Worm (Caenorhabditis elegans) whole organism, young adult: ENCODE results near the gene best-22.

Experiments
- B0035.1 ChIP-seq: sonication (generic microtip); optimal IDR thresholded peaks from 2 replicates; lab custom pipeline; 2016; ENCODE audit warnings: missing genetic modification characterization, mild to moderate bottlenecking, missing compliant biosample characterization, missing genotype, missing genetic modification reagents
- F23B12.7 ChIP-seq: sonication (generic microtip); optimal IDR thresholded peaks from 2 replicates; lab custom pipeline; 2017; ENCODE audit warnings: missing genetic modification characterization, mild to moderate bottlenecking, missing compliant biosample characterization, antibody characterized with exemption, moderate library complexity; ENCODE audit not compliant: insufficient read depth
- F33H1.4 ChIP-seq: fragments of 200-800 bp; sonication (Bioruptor generic); IDR thresholded peaks from 2 replicates; pipeline ENCODE4 v1.3.6; 2022; ENCODE audit warnings: missing genetic modification reagents, missing genetic modification characterization, missing compliant biosample characterization
- F39B2.1 ChIP-seq: fragments of 200-800 bp; sonication (Bioruptor generic); IDR thresholded peaks from 2 replicates; pipeline ENCODE4 v1.3.6; 2022; ENCODE audit warnings: missing genetic modification reagents, missing genetic modification characterization, missing compliant biosample characterization
- Y53F4B.3 ChIP-seq: fragments of 200-800 bp; sonication (Bioruptor generic); IDR thresholded peaks from 2 replicates; pipeline ENCODE4 v1.3.6; 2022; ENCODE audit warnings: missing genetic modification reagents, missing genetic modification characterization, missing compliant biosample characterization
- Y67H2A.10 ChIP-seq: fragments of 200-800 bp; sonication (Bioruptor generic); conservative IDR thresholded peaks from 2 replicates; pipeline ENCODE4 v1.3.6; 2022; ENCODE audit warnings: missing genetic modification reagents, missing genetic modification characterization, missing compliant biosample characterization
- Y79H2A.3 ChIP-seq: fragments of 200-800 bp; sonication (Bioruptor generic); conservative IDR thresholded peaks from 2 replicates; pipeline ENCODE4 v1.3.6; 2022; ENCODE audit warnings: missing genetic modification reagents, missing genetic modification characterization, missing compliant biosample characterization
- akir-1 ChIP-seq: fragments of 200-800 bp; sonication (Bioruptor generic); optimal IDR thresholded peaks from 2 replicates; lab custom pipeline; 2018; ENCODE audit warnings: mild to moderate bottlenecking, missing genetic modification characterization, moderate library complexity, missing compliant biosample characterization
- atf-7 ChIP-seq: sonication (generic microtip); optimal IDR thresholded peaks from 2 replicates; lab custom pipeline; 2017; ENCODE audit warnings: mild to moderate bottlenecking, missing genetic modification characterization, missing compliant biosample characterization
- athp-1 ChIP-seq: sonication (generic microtip); optimal IDR thresholded peaks from 2 replicates; lab custom pipeline; 2017; ENCODE audit warnings: mild to moderate bottlenecking, missing genetic modification characterization, missing compliant biosample characterization
- attf-5 ChIP-seq: fragments of 200-800 bp; sonication (Bioruptor generic); optimal IDR thresholded peaks from 2 replicates; lab custom pipeline; 2018; ENCODE audit warnings: mild to moderate bottlenecking, missing genetic modification characterization, missing compliant biosample characterization
- bed-1 ChIP-seq: fragments of 200-800 bp; sonication (Bioruptor generic); IDR thresholded peaks from 2 replicates; pipeline ENCODE4 v1.3.6; 2022; ENCODE audit warnings: missing genetic modification reagents, missing genetic modification characterization, missing compliant biosample characterization
- bed-2 ChIP-seq: fragments of 200-800 bp; sonication (Bioruptor generic); IDR thresholded peaks from 2 replicates; pipeline ENCODE4 v1.3.6; 2022; ENCODE audit warnings: missing genetic modification reagents, missing genetic modification characterization, missing compliant biosample characterization
- ccch-3 ChIP-seq: fragments of 200-800 bp; sonication (Bioruptor generic); optimal IDR thresholded peaks from 2 replicates; lab custom pipeline; 2018; ENCODE audit warnings: mild to moderate bottlenecking, missing genetic modification characterization, missing compliant biosample characterization
- cebp-1 ChIP-seq, 2 experiments: fragments of 200-800 bp in 1 of 2; sonication (Bioruptor generic) in 1 of 2; sonication (generic microtip) in 1 of 2; IDR thresholded peaks in 1 of 2; optimal IDR thresholded peaks in 1 of 2; 2 replicates each; pipeline versions ENCODE4 v1.3.6 to Lab custom; 2017 to 2022; ENCODE audit warnings: missing compliant biosample characterization in 2 of 2, missing genetic modification characterization in 2 of 2, mild to moderate bottlenecking in 1 of 2, missing genetic modification reagents in 1 of 2, moderate library complexity in 1 of 2
- dpff-1 ChIP-seq: sonication (generic microtip); optimal IDR thresholded peaks from 2 replicates; lab custom pipeline; 2017; ENCODE audit warnings: mild to moderate bottlenecking, missing genetic modification characterization, missing compliant biosample characterization
- efl-1 ChIP-seq: fragments of 150-350 bp; optimal IDR thresholded peaks from 2 replicates; lab custom pipeline; 2014; ENCODE audit warnings: missing biosample characterization, missing genetic modification reagents, missing genetic modification characterization
- egl-44 ChIP-seq: fragments of 200-800 bp; sonication (Bioruptor generic); IDR thresholded peaks from 2 replicates; pipeline ENCODE4 v1.3.6; 2022; ENCODE audit warnings: missing genetic modification reagents, missing genetic modification characterization, missing compliant biosample characterization
- ekl-4 ChIP-seq: fragments of 200-800 bp; sonication (Bioruptor generic); IDR thresholded peaks from 2 replicates; pipeline ENCODE4 v1.3.6; 2022; ENCODE audit warnings: missing genetic modification reagents, missing genetic modification characterization, missing compliant biosample characterization
- hrde-1 ChIP-seq: sonication (generic microtip); optimal IDR thresholded peaks from 2 replicates; lab custom pipeline; 2016; ENCODE audit warnings: missing genetic modification characterization, mild to moderate bottlenecking, missing compliant biosample characterization, moderate library complexity, missing genotype, missing genetic modification reagents, borderline replicate concordance
- hsf-1 ChIP-seq: fragments of 200-800 bp; sonication (Bioruptor generic); IDR thresholded peaks from 2 replicates; pipeline ENCODE4 v1.3.6; 2022; ENCODE audit warnings: missing genetic modification reagents, missing genetic modification characterization, missing compliant biosample characterization
- let-526 ChIP-seq: fragments of 200-800 bp; sonication (Bioruptor generic); IDR thresholded peaks from 2 replicates; pipeline ENCODE4 v1.3.6; 2022; ENCODE audit warnings: missing genetic modification reagents, missing genetic modification characterization, missing compliant biosample characterization
- lin-54 ChIP-seq: fragments of 200-800 bp; sonication (Bioruptor generic); optimal IDR thresholded peaks from 2 replicates; lab custom pipeline; 2018; ENCODE audit warnings: mild to moderate bottlenecking, missing genetic modification characterization, missing compliant biosample characterization
- lir-1 ChIP-seq: fragments of 200-800 bp; sonication (Bioruptor generic); conservative IDR thresholded peaks from 2 replicates; pipeline ENCODE4 v1.3.6; 2022; ENCODE audit warnings: missing genetic modification reagents, missing genetic modification characterization, missing compliant biosample characterization
- lsl-1 ChIP-seq: fragments of 200-800 bp; sonication (Bioruptor generic); optimal IDR thresholded peaks from 2 replicates; lab custom pipeline; 2018; ENCODE audit warnings: mild to moderate bottlenecking, missing genetic modification characterization, moderate library complexity, missing compliant biosample characterization
- madf-8 ChIP-seq: fragments of 200-800 bp; sonication (Bioruptor generic); conservative IDR thresholded peaks from 2 replicates; pipeline ENCODE4 v1.3.6; 2022; ENCODE audit warnings: missing genetic modification reagents, missing genetic modification characterization, missing compliant biosample characterization
- mcd-1 ChIP-seq: fragments of 200-800 bp; sonication (Bioruptor generic); IDR thresholded peaks from 2 replicates; pipeline ENCODE4 v1.3.6; 2022; ENCODE audit warnings: missing genetic modification reagents, missing genetic modification characterization, missing compliant biosample characterization
- nfyb-1 ChIP-seq: fragments of 200-800 bp; sonication (Bioruptor generic); IDR thresholded peaks from 2 replicates; pipeline ENCODE4 v1.3.6; 2022; ENCODE audit warnings: missing genetic modification reagents, missing genetic modification characterization, missing compliant biosample characterization
- nhr-120 ChIP-seq: fragments of 200-800 bp; sonication (Bioruptor generic); IDR thresholded peaks from 2 replicates; pipeline ENCODE4 v1.3.6; 2022; ENCODE audit warnings: missing genetic modification characterization, missing compliant biosample characterization
- nhr-80 ChIP-seq: sonication (generic microtip); optimal IDR thresholded peaks from 2 replicates; lab custom pipeline; 2016; ENCODE audit warnings: missing genetic modification characterization, missing compliant biosample characterization
- pha-4 ChIP-seq: fragments of 150-350 bp; sonication (generic microtip); optimal IDR thresholded peaks from 2 replicates; lab custom pipeline; 2014; ENCODE audit warnings: missing biosample characterization, missing genetic modification reagents, missing genetic modification characterization
- repo-1 ChIP-seq: sonication (generic microtip); optimal IDR thresholded peaks from 2 replicates; lab custom pipeline; 2017; ENCODE audit warnings: mild to moderate bottlenecking, missing genetic modification characterization, missing compliant biosample characterization
- snpc-1.1 ChIP-seq: sonication (generic microtip); optimal IDR thresholded peaks from 2 replicates; lab custom pipeline; 2017; ENCODE audit warnings: missing genetic modification characterization, mild to moderate bottlenecking, missing compliant biosample characterization, antibody characterized with exemption, moderate library complexity, missing genotype, missing genetic modification reagents; ENCODE audit not compliant: insufficient read depth
- snpc-4 ChIP-seq, 5 experiments: fragments of 150-350 bp in 1 of 5; sonication (generic microtip) in 4 of 5; optimal IDR thresholded peaks; 2 replicates each; lab custom pipeline; 2014 to 2018; ENCODE audit warnings: missing genetic modification characterization in 5 of 5, missing biosample characterization in 3 of 5, antibody characterized with exemption in 2 of 5, mild to moderate bottlenecking in 2 of 5, missing compliant biosample characterization in 2 of 5, missing genotype in 2 of 5, moderate library complexity in 2 of 5, missing genetic modification reagents in 1 of 5
- unc-62 ChIP-seq: fragments of 150-350 bp; optimal IDR thresholded peaks from 2 replicates; lab custom pipeline; 2014; ENCODE audit warnings: missing biosample characterization, missing genetic modification reagents, missing genetic modification characterization
- zfh-2 ChIP-seq: fragments of 200-800 bp; sonication (Bioruptor generic); conservative IDR thresholded peaks from 2 replicates; pipeline ENCODE4 v1.3.6; 2022; ENCODE audit warnings: missing genetic modification reagents, missing genetic modification characterization, missing compliant biosample characterization
- zim-3 ChIP-seq: sonication (generic microtip); optimal IDR thresholded peaks from 2 replicates; lab custom pipeline; 2017; ENCODE audit warnings: mild to moderate bottlenecking, missing genetic modification characterization, moderate library complexity, missing compliant biosample characterization
- ztf-22 ChIP-seq: fragments of 200-800 bp; sonication (Bioruptor generic); optimal IDR thresholded peaks from 2 replicates; lab custom pipeline; 2018; ENCODE audit warnings: mild to moderate bottlenecking, missing genetic modification characterization, moderate library complexity, missing compliant biosample characterization
- ztf-25 ChIP-seq: fragments of 200-800 bp; sonication (Bioruptor generic); IDR thresholded peaks from 2 replicates; pipeline ENCODE4 v1.3.6; 2022; ENCODE audit warnings: missing genetic modification reagents, missing genetic modification characterization, missing compliant biosample characterization

best-22 gene

DNA sequence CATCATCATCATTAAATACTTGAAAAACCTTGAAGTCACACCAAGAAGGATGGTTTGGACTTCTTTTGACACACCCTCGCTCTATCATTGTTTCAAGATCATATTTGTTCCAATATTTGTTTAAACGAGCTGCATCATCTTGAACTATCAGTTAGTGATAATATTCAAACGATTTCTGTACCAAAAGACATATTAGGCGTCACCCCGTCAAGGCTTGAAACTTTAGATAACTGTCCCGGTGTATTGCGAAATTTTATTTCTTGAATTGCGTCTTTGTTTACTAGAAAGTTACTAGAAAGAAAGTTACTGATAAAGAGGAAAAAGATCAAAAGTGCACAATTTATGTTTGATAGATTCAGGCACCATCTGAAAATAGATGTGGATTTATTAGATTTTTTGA is 43.8 kb upstream of the best-22 start:
- TF ChIP-seq unc-62 (GFP tag; lab: Kevin White, UChicago) = peak; percentile 52
- TF ChIP-seq pha-4 (tag; lab: Kevin White, UChicago) = peak; percentile 29
- TF ChIP-seq F23B12.7 = no peak
- no peak for TF ChIP-seq ccch-3
- peak; percentile 93 for TF ChIP-seq cebp-1 (GFP tag; IDR thresholded peaks at IDR 0.05; lab: Robert Waterston, UW)
- peak; percentile 95 for TF ChIP-seq cebp-1 (tag; optimal IDR thresholded peaks at IDR 0.05; lab: Kevin White, UChicago)
- peak; percentile 79 for TF ChIP-seq nhr-80 (tag; lab: Kevin White, UChicago)
- TF ChIP-seq nfyb-1 (GFP tag; lab: Robert Waterston, UW) = 0 out of 2 replicates have a peak, but pooled peaks have one; percentile 26
- TF ChIP-seq, all 124 proteins: peak for 5

- TF ChIP-seq zim-3 (no peak), egl-44 (GFP tag; lab: Robert Waterston, UW) (no peak), athp-1 (no peak), Y53F4B.3 (GFP tag; lab: Robert Waterston, UW) (no peak), ekl-4 (no peak), bed-1 (no peak)
Observed at ce11 chrIV:12307720-12308119, 42.0 kb upstream of the best-22 start, which contains the start of gene oac-57. Gene oac-57 (minus strand): TSS chrIV:12307820.

- TF ChIP-seq B0035.1 (tag; lab: Kevin White, UChicago) = no peak
Observed at ce11 chrIV:12311597-12311996, 38.1 kb upstream of the best-22 start, which contains the start of gene oac-58. Gene oac-58 (minus strand): TSS chrIV:12311697.

DNA sequence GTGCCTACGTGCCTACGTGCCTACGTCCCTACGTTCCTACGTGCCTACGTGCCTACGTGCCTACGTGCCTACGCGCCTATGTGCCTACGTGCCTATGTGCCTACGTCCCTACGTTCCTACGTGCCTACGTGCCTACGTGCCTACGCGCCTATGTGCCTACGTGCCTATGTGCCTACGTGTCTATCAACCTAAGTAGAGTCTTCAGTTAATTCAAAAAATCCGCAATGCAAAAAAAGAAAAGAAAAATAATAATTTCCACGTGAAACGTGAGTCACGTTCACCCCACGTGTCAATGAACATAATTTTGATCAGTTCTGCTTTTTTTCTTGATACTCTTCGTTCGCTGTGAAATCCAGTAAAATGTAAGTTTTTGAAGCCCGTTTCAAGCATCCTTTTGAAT is 22.8 kb upstream of the best-22 start, which contains the start of gene F19B6.3:
TSS of gene F19B6.3 (plus strand) at position 301 of the 400 bp plus-strand sequence.
- TF ChIP-seq F39B2.1 (GFP tag; lab: Robert Waterston, UW) = 0 out of 2 replicates have a peak, but pooled peaks have one; percentile 10

- no peak for TF ChIP-seq hrde-1
- no peak for TF ChIP-seq ztf-22 (GFP tag; lab: Kevin White, UChicago)
- no peak for TF ChIP-seq nhr-120 (GFP tag; lab: Robert Waterston, UW)
- no peak for TF ChIP-seq zfh-2 (GFP tag; lab: Robert Waterston, UW)
- TF ChIP-seq dpff-1 = no peak
- peak; percentile 7 for TF ChIP-seq lsl-1 (GFP tag; lab: Kevin White, UChicago)
- no peak for TF ChIP-seq lir-1 (GFP tag; lab: Robert Waterston, UW)
- no peak for TF ChIP-seq madf-8 (GFP tag; lab: Robert Waterston, UW)
- TF ChIP-seq akir-1 (GFP tag; lab: Kevin White, UChicago) = no peak
- no peak for TF ChIP-seq bed-2
- no peak for TF ChIP-seq efl-1 (GFP tag; lab: Kevin White, UChicago)
- no peak for TF ChIP-seq repo-1
- TF ChIP-seq snpc-1.1 = no peak
- TF ChIP-seq Y67H2A.10 (GFP tag; lab: Robert Waterston, UW) = no peak
- no peak for TF ChIP-seq F33H1.4 (GFP tag; lab: Robert Waterston, UW)
- peak; percentile 20 for TF ChIP-seq F23B12.7
- TF ChIP-seq ztf-25 (GFP tag; lab: Robert Waterston, UW) = no peak
- TF ChIP-seq atf-7 (tag; lab: Kevin White, UChicago) = no peak
- TF ChIP-seq lin-54 = peak; percentile 2
- 0 out of 2 replicates have a peak, but pooled peaks have one; percentile 19 for TF ChIP-seq Y79H2A.3 (GFP tag; lab: Robert Waterston, UW)
- no peak for TF ChIP-seq hsf-1
- no peak for TF ChIP-seq let-526
- no peak for TF ChIP-seq snpc-4 (GFP tag; optimal IDR thresholded peaks at IDR 0.05; lab: Kevin White, UChicago)
- TF ChIP-seq snpc-4 (tag; optimal IDR thresholded peaks at IDR 0.05; lab: Kevin White, UChicago) = peak in 1 of 4 experiments; percentile 30
- TF ChIP-seq attf-5 (GFP tag; lab: Kevin White, UChicago) = peak; percentile 3
- no peak for TF ChIP-seq mcd-1 (GFP tag; lab: Robert Waterston, UW)
Observed at ce11 chrIV:12330840-12331359, 18.8 kb upstream of the best-22 start, which contains the start of gene ufd-1. Gene ufd-1 (minus strand): TSS chrIV:12330890.
